Worm (Caenorhabditis elegans) whole organism, midembryonic: ENCODE measurements around the gene aqp-2.

Experiments used
- flt-1 ChIP-seq: fragments of 200-800 bp; sonication (Bioruptor generic); IDR thresholded peaks from 2 replicates; pipeline ENCODE4 v1.3.6; 2022; ENCODE audit warnings: missing genetic modification characterization, missing compliant biosample characterization
- klf-2 ChIP-seq: fragments of 200-800 bp; sonication (Bioruptor generic); conservative IDR thresholded peaks from 2 replicates; pipeline ENCODE4 v1.3.6; 2022; ENCODE audit warnings: missing genetic modification reagents, missing genetic modification characterization, missing compliant biosample characterization
- med-1 ChIP-seq: sonication (generic microtip); optimal IDR thresholded peaks from 2 replicates; lab custom pipeline; 2017; ENCODE audit warnings: missing genetic modification characterization, mild to moderate bottlenecking, missing compliant biosample characterization, antibody characterized with exemption, missing genetic modification reagents; ENCODE audit not compliant: insufficient read depth
- tab-1 ChIP-seq: fragments of 200-800 bp; sonication (Bioruptor generic); IDR thresholded peaks from 2 replicates; pipeline ENCODE4 v1.3.6; 2022; ENCODE audit warnings: missing genetic modification characterization, missing compliant biosample characterization

DNA sequence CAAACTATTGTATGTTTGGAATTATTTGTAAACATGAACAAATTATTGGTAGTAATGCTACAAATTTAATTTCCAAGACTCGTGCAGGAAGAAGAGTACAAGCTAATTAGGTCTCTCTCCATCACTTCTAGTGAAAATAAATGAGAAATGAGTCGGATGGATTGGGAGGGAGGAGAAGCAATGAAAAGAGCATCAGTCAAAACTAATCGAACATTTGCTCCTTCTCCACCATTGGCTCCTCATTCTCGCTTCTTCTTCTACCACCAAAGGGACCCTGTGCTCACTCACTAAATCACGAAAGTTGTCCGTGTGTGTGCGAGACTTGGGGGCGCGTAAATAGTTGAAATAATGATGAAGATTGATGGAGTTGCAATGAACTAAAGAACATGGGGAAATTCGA, 45.1 kb upstream of the aqp-2 start:
- TF ChIP-seq klf-2 (GFP tag; lab: Robert Waterston, UW) (no peak), tab-1 (GFP tag; lab: Robert Waterston, UW) (no peak), med-1 (GFP tag; lab: Kevin White, UChicago) (no peak), flt-1 (GFP tag; lab: Robert Waterston, UW) (no peak)
